Fruit fly (Drosophila melanogaster): ENCODE measurements around the gene Six4.

Gene Six4

DNA sequence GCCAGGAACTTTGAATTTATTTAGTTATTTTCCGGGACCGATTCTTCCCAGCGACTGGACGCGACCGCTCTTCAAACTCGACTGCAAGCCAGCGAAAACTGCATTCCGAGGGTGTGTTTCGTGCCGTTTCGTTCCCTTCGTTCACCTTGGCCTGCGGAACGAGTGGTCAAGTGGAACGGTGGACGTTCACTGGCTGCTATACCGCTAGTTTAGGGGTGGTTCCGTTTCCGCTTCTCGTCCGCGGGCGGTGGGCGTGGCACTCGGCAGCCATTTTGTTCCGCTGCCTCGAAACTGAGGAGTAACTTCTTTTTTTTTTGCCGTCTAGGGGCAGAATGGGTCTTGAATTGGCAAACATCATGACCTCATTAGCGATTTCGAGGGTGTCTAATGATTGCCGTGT is at the start of gene Six4:
Gene Six4, minus strand, starts transcription at position 85 of the 400 bp plus-strand sequence.
- TF ChIP-seq Sin3A (optimal IDR thresholded peaks at IDR 0.05) (no peak), h (optimal IDR thresholded peaks at IDR 0.05) (no peak), Myc (optimal IDR thresholded peaks at IDR 0.05) (no peak), insv (optimal IDR thresholded peaks at IDR 0.05) (no peak), psq (optimal IDR thresholded peaks at IDR 0.05) (no peak), ttk (optimal IDR thresholded peaks at IDR 0.05) (no peak)

dm6 chr3L:20841465-20842109 is 49.0 kb upstream of the Six4 start, which contains the start of the genes CSN3 and CG11456:
Gene CSN3, minus strand, starts transcription at chr3L:20841576.
Gene CG11456, plus strand, starts transcription at chr3L:20841987.
- TF ChIP-seq insv (optimal IDR thresholded peaks at IDR 0.05) (no peak), psq (optimal IDR thresholded peaks at IDR 0.05) (no peak), ttk (optimal IDR thresholded peaks at IDR 0.05) (no peak), h (optimal IDR thresholded peaks at IDR 0.05) (no peak), Myc (optimal IDR thresholded peaks at IDR 0.05) (no peak), Sin3A (optimal IDR thresholded peaks at IDR 0.05) (no peak)

DNA sequence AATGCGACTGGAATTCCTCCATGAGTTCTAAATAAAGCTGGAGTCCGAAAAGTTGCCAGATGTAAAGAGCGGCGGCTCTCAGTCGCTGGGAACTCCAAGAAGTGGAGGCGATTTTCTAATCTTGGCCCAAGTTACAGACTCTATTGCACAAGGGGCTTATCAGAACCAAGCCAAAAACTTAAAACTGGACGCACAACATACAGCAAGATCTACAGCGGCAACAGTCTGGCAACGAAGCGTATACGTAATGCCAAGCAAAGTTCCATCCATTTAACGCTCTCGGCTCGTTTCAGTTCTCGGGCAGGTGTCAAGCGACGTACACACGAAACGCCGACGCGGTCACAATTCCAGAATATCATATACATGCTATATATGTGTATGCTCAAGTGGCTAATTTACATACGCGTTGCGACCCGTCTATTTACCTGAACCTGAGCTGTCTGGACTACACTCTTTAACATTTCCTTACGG is 45.3 kb upstream of the Six4 start:
- TF ChIP-seq insv (optimal IDR thresholded peaks at IDR 0.05) = no peak
- TF ChIP-seq Sin3A (optimal IDR thresholded peaks at IDR 0.05) = no peak
- no peak for TF ChIP-seq Myc (optimal IDR thresholded peaks at IDR 0.05)
- TF ChIP-seq h (optimal IDR thresholded peaks at IDR 0.05) = no peak
- TF ChIP-seq ttk (optimal IDR thresholded peaks at IDR 0.05) = no peak

dm6 chr3L:20837040-20837830 is 44.7 kb upstream of the Six4 start, which contains the start of gene CG13255:
Gene CG13255, plus strand, starts transcription at chr3L:20837488.
- no peak for TF ChIP-seq psq (optimal IDR thresholded peaks at IDR 0.05)
- TF ChIP-seq Sin3A (optimal IDR thresholded peaks at IDR 0.05) = no peak
- no peak for TF ChIP-seq insv (optimal IDR thresholded peaks at IDR 0.05)
- TF ChIP-seq ttk (optimal IDR thresholded peaks at IDR 0.05) = no peak
- TF ChIP-seq Myc (optimal IDR thresholded peaks at IDR 0.05) = no peak
- TF ChIP-seq h (optimal IDR thresholded peaks at IDR 0.05) = no peak

DNA sequence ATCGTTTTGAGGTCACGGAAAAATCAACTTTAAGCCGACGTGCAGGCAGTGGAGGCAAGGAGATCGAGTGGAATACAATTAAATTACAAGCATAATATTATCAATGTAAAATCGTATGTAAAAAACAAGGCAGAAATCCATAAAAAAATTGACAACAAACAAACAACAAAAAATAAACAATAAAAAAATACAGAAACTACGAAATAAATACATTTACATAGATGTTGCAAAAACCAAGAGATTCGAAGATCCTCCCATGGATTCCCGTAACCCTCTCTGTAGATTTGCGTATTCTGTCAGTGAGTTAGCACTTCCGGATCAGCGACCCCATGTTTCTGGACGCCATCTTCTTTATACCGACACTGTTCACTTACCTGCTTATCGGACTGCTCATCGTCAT is 43.3 kb upstream of the Six4 start, which contains the start of gene CG3288:
Gene CG3288, plus strand, starts transcription at position 301 of the 400 bp plus-strand sequence.
- TF ChIP-seq ttk (optimal IDR thresholded peaks at IDR 0.05) (no peak), Myc (optimal IDR thresholded peaks at IDR 0.05) (no peak), h (optimal IDR thresholded peaks at IDR 0.05) (no peak), Sin3A (optimal IDR thresholded peaks at IDR 0.05) (no peak)

DNA sequence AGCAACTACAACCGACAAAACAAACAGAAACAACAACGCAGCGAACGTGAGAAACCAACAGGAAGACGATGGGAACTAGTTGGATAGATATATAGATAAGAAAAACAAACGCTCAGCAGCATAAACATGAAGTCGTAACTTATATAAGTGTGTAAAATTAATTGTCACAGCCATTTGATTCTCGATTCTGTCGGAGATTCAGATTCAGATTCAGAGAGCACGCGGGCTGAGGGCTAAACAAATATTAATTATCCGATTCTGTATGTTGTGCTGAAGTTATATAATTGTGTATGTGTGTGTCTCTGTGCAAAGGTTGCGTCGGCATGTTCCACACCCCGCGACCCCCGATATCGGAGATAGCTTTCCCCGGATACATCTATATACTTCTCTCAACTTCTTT is 41.6 kb upstream of the Six4 start:
- TF ChIP-seq h (optimal IDR thresholded peaks at IDR 0.05) (no peak), insv (optimal IDR thresholded peaks at IDR 0.05) (no peak), Myc (optimal IDR thresholded peaks at IDR 0.05) (no peak), ttk (optimal IDR thresholded peaks at IDR 0.05) (no peak), Sin3A (optimal IDR thresholded peaks at IDR 0.05) (no peak), psq (optimal IDR thresholded peaks at IDR 0.05) (no peak)

DNA sequence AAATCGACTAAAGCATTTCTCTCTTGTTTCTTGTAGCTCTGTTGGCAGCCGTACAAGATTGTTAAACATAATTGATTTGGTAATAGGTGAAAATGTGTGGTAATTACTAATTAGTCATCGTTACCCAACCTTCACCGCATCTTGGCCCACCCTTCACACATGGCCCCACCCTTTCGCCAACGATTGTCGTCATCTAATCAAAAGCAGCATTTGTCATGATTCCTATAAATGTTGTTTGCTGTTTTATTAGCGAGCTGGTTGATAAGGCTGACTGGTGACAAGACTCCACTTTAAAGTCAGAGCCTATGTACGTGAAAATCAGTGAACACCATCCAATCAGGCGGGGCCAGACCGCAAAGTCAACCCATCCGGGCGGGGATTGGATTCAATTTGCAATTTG is 37.8 kb upstream of the Six4 start:
- TF ChIP-seq h (optimal IDR thresholded peaks at IDR 0.05) = no peak
- no peak for TF ChIP-seq ttk (optimal IDR thresholded peaks at IDR 0.05)
- TF ChIP-seq Myc (optimal IDR thresholded peaks at IDR 0.05) = no peak
- TF ChIP-seq psq (optimal IDR thresholded peaks at IDR 0.05) = no peak
- no peak for TF ChIP-seq insv (optimal IDR thresholded peaks at IDR 0.05)
- TF ChIP-seq Sin3A (optimal IDR thresholded peaks at IDR 0.05) = no peak

DNA sequence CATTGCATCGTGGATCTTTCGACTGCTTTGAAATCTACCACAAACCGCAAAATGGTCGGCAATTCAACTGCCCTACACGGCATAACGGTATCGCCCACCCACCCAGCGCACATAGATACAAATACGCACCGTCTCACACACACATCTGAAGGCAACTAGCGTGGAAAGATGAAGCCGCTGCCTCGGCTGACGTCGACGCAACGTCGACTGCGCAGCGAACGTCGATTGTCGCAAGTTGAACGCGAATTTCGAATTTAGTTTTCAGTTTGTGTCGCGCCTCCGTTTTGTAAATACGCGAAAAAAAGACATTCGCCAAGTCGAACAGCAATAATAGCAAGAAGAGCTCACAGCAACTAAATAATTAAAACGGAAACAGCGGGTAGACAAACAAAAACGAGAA is 35.4 kb upstream of the Six4 start:
- no peak for TF ChIP-seq ttk (optimal IDR thresholded peaks at IDR 0.05)
- no peak for TF ChIP-seq psq (optimal IDR thresholded peaks at IDR 0.05)
- no peak for TF ChIP-seq h (optimal IDR thresholded peaks at IDR 0.05)
- TF ChIP-seq Sin3A (optimal IDR thresholded peaks at IDR 0.05) = no peak
- no peak for TF ChIP-seq Myc (optimal IDR thresholded peaks at IDR 0.05)
- TF ChIP-seq insv (optimal IDR thresholded peaks at IDR 0.05) = no peak

DNA sequence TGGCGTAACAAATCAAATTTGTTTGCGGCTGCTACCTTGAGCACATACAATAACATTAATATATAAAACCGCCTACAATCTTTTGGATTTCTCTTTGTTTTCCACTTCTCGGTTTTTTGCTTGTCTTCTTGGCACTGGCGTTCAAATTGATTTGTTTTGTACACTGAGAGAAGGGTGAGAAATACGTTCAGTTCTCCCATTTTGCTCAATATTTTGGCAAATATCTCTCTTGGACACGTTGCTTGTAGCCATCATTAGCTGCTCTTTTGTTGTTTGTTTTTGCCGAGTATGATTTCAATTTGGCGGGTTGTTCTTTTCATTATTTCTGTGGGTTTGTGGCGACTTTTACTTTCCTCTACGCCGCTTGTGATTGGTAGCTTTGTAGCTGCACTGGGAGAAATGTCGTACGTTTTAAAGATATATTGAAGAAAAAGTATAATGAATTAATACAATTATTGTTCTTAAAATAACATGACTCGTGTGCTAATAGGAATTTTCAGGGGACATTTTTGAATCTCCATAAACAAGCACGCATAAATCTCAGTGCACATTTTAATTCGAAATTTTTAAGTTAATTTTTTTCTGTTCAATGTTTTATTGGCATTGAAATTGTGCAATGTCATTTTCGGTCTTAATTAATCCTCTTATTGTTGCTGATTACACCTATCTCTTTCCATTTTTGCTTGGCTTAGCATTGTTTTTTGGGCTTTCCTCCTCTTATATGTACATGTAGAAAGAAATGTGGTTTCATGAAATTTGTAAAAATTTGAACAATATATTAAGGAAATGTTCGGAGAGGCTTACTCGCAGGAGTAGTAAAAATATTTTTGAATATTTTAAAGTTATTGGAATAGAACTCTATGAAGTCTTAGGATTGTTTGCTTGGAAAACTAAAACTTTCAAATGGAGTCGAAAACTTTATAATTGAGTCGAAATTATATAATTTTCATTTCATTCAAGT is 34.7 kb upstream of the Six4 start:
- TF ChIP-seq Sin3A (optimal IDR thresholded peaks at IDR 0.05) (no peak), Myc (optimal IDR thresholded peaks at IDR 0.05) (no peak), ttk (optimal IDR thresholded peaks at IDR 0.05) (no peak), psq (optimal IDR thresholded peaks at IDR 0.05) (no peak), insv (optimal IDR thresholded peaks at IDR 0.05) (no peak), h (optimal IDR thresholded peaks at IDR 0.05) (no peak)

- TF ChIP-seq psq (optimal IDR thresholded peaks at IDR 0.05) = no peak
- no peak for TF ChIP-seq insv (optimal IDR thresholded peaks at IDR 0.05)
- TF ChIP-seq h (optimal IDR thresholded peaks at IDR 0.05) = no peak
- no peak for TF ChIP-seq ttk (optimal IDR thresholded peaks at IDR 0.05)
- no peak for TF ChIP-seq Sin3A (optimal IDR thresholded peaks at IDR 0.05)
- no peak for TF ChIP-seq Myc (optimal IDR thresholded peaks at IDR 0.05)
Observed at dm6 chr3L:20823206-20823803, 30.7 kb upstream of the Six4 start.

- TF ChIP-seq ttk (optimal IDR thresholded peaks at IDR 0.05) = no peak
- no peak for TF ChIP-seq Myc (optimal IDR thresholded peaks at IDR 0.05)
- no peak for TF ChIP-seq h (optimal IDR thresholded peaks at IDR 0.05)
- TF ChIP-seq insv (optimal IDR thresholded peaks at IDR 0.05) = no peak
- TF ChIP-seq Sin3A (optimal IDR thresholded peaks at IDR 0.05) = no peak
- TF ChIP-seq psq (optimal IDR thresholded peaks at IDR 0.05) = no peak
Observed at dm6 chr3L:20817927-20818326, 25.4 kb upstream of the Six4 start, which contains the start of gene Mst77F. Gene Mst77F, minus strand, starts transcription at chr3L:20818027.

All from Kc167 (cell line).